Fruit fly (Drosophila melanogaster): ENCODE results near the gene CG4520.

Gene CG4520

DNA sequence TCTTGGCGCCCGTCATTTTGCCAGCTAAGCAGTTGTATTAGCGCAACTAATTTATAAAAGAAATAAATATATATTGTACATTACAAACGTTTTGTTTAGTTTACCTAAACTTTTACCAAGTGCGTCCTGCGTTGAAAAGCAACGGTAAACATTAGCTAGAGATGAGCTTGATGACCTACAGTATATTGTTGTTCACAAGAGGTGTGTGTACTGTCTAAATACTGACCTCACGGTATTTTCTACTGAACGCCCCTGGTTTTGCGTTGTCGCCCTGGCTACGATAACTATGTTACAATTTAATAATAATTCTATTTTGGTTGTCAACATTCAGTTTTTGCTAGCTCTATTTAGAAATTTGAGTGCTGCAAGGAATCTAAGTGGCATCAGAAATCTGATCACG, 48.0 kb downstream of the CG4520 start, which contains the start of gene Acyp2 (continued):
- TF ChIP-seq Doc2 (GFP tag; IDR thresholded peaks at IDR 0.05) (no peak), CG17361 (GFP tag; IDR thresholded peaks at IDR 0.05) (0 out of 3 replicates have a peak, but pooled peaks have one; percentile 18), pho (GFP tag; optimal IDR thresholded peaks at IDR 0.05) (no peak), NfI (GFP tag; optimal IDR thresholded peaks at IDR 0.05) (peak; percentile 17), chn (GFP tag; optimal IDR thresholded peaks at IDR 0.05) (no peak), dmrt11E (tag; optimal IDR thresholded peaks at IDR 0.05) (no peak), CG9932 (GFP tag; IDR thresholded peaks at IDR 0.05) (peak; percentile 70), Poxn (GFP tag; IDR thresholded peaks at IDR 0.05) (no peak), grn (GFP tag; optimal IDR thresholded peaks at IDR 0.05) (no peak), Ptx1 (GFP tag; IDR thresholded peaks at IDR 0.05) (peak; percentile 16; the same call in 1 of the 2 replicates), CG10462 (GFP tag; optimal IDR thresholded peaks at IDR 0.05) (peak; percentile 68), crc (GFP tag; optimal IDR thresholded peaks at IDR 0.05) (peak; percentile 19), Hsf (GFP tag; optimal IDR thresholded peaks at IDR 0.05) (peak; percentile 28), CHES-1-like (GFP tag; optimal IDR thresholded peaks at IDR 0.05) (peak; percentile 0), tin (GFP tag; optimal IDR thresholded peaks at IDR 0.05) (peak; percentile 36), ssp (GFP tag; IDR thresholded peaks at IDR 0.05) (no peak), CG12769 (tag; optimal IDR thresholded peaks at IDR 0.05) (peak; percentile 8), CG2120 (GFP tag; optimal IDR thresholded peaks at IDR 0.05) (peak; percentile 62), CG33213 (GFP tag; optimal IDR thresholded peaks at IDR 0.05) (peak; percentile 64), CG7963 (GFP tag; IDR thresholded peaks at IDR 0.05; ENCODE audit: partially characterized antibody) (no peak), CG10654 (GFP tag; optimal IDR thresholded peaks at IDR 0.05) (no peak), ems (GFP tag; optimal IDR thresholded peaks at IDR 0.05) (peak; percentile 4), slbo (GFP tag; IDR thresholded peaks at IDR 0.05) (peak; percentile 69; the same call in 1 of the 2 replicates), CTCF (GFP tag; optimal IDR thresholded peaks at IDR 0.05) (peak; percentile 16), Myb (GFP tag; optimal IDR thresholded peaks at IDR 0.05) (peak; percentile 96), CG33557 (GFP tag; optimal IDR thresholded peaks at IDR 0.05) (no peak), CG2712 (tag; optimal IDR thresholded peaks at IDR 0.05) (peak; percentile 60), sr (GFP tag; IDR thresholded peaks at IDR 0.05) (no peak), Chrac-16 (GFP tag; optimal IDR thresholded peaks at IDR 0.05) (peak; percentile 35), inv (GFP tag; IDR thresholded peaks at IDR 0.05; ENCODE audit: partially characterized antibody) (peak; percentile 31; the same call in 1 of the 2 replicates), Vsx1 (GFP tag; optimal IDR thresholded peaks at IDR 0.05) (no peak), tup (GFP tag; optimal IDR thresholded peaks at IDR 0.05) (peak; percentile 32), Hmx (GFP tag; optimal IDR thresholded peaks at IDR 0.05) (no peak), CG17802 (tag; optimal IDR thresholded peaks at IDR 0.05) (peak; percentile 75), CG8290 (GFP tag; optimal IDR thresholded peaks at IDR 0.05) (peak; percentile 26), CG8290 (tag; optimal IDR thresholded peaks at IDR 0.05) (peak in 1 of 2 experiments; percentile 73), ATbp (GFP tag; optimal IDR thresholded peaks at IDR 0.05) (no peak), CG10321 (GFP tag; IDR thresholded peaks at IDR 0.05) (peak; percentile 18; the same call in 1 of the 2 replicates), knrl (GFP tag; IDR thresholded peaks at IDR 0.05; ENCODE audit: partially characterized antibody) (peak; percentile 62), CoRest (tag; optimal IDR thresholded peaks at IDR 0.05) (peak; percentile 48), lilli (GFP tag; optimal IDR thresholded peaks at IDR 0.05) (peak; percentile 54), pita (GFP tag; optimal IDR thresholded peaks at IDR 0.05) (peak; percentile 56), CG3847 (GFP tag; IDR thresholded peaks at IDR 0.05) (peak; percentile 25; the same call in 1 of the 2 replicates), Sin3A (optimal IDR thresholded peaks at IDR 0.05) (peak; percentile 35), Bgb (GFP tag; IDR thresholded peaks at IDR 0.05; ENCODE audit: partially characterized antibody) (peak; percentile 67), MTF-1 (GFP tag; optimal IDR thresholded peaks at IDR 0.05; ENCODE audit: borderline replicate concordance) (no peak), CG9876 (GFP tag; optimal IDR thresholded peaks at IDR 0.05) (peak; percentile 30), Elba2 (GFP tag; optimal IDR thresholded peaks at IDR 0.05) (peak; percentile 8), CG7357 (GFP tag; IDR thresholded peaks at IDR 0.05) (no peak), CG4617 (GFP tag; optimal IDR thresholded peaks at IDR 0.05; ENCODE audit: borderline replicate concordance) (peak; percentile 69), CG34224 (GFP tag; IDR thresholded peaks at IDR 0.05; ENCODE audit: partially characterized antibody) (peak; percentile 40; the same call in 2 of the 3 replicates), mam (GFP tag; optimal IDR thresholded peaks at IDR 0.05) (peak; percentile 45)

Measured in whole organism, embryonic.